Fruit fly (Drosophila melanogaster): ENCODE results near the gene Mipp1.

Mipp1 gene

DNA sequence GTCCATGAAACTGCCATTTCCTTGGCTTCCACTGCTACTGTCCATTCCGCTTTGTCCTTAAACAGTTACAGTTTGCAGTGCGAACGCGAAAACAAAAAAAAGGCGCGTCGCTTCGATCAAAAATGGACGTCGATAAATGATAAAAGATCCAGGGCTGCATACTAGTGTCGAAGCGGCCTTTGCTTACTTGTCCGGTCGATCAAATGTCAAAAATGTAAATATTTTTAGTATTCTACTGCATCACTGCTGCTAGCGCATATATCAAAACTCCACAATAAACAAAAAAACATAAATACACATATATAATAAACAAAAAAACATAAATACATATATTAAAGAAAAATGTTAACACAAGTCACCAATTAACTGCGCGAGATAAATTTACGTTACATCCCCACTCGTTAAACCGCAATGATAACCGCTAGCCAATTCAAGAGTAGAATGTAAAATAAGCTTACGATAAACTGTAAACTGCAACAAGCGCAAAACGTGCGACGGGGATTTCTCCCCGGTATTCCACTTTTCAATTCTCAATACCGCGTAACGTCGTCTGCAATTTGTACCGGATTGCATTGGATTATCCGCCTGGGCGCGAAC is 21.9 kb upstream of the Mipp1 start, which contains the start of the genes spd-2 and Apl (continued):
- TF ChIP-seq ab (GFP tag; optimal IDR thresholded peaks at IDR 0.05): no peak
- TF ChIP-seq nmo (GFP tag; optimal IDR thresholded peaks at IDR 0.05): peak; percentile 27
- TF ChIP-seq sima (GFP tag; optimal IDR thresholded peaks at IDR 0.05): no peak
- 0 out of 3 replicates have a peak, but pooled peaks have one; percentile 39 for TF ChIP-seq Doc3 (GFP tag; IDR thresholded peaks at IDR 0.05; ENCODE audit: partially characterized antibody)
- no peak for TF ChIP-seq pfk (GFP tag; optimal IDR thresholded peaks at IDR 0.05)
- no peak for TF ChIP-seq D19A (tag; optimal IDR thresholded peaks at IDR 0.05)
- peak; percentile 12 for TF ChIP-seq Lhr (GFP tag; optimal IDR thresholded peaks at IDR 0.05)
- TF ChIP-seq pros (GFP tag; optimal IDR thresholded peaks at IDR 0.05): no peak
- peak; percentile 22 for TF ChIP-seq CoRest (tag; optimal IDR thresholded peaks at IDR 0.05)
- peak; percentile 45 for TF ChIP-seq CG12659 (GFP tag; optimal IDR thresholded peaks at IDR 0.05)
- TF ChIP-seq cwo (GFP tag; optimal IDR thresholded peaks at IDR 0.05): no peak
- TF ChIP-seq Hey (tag; optimal IDR thresholded peaks at IDR 0.05): no peak
- TF ChIP-seq CG18599 (GFP tag; optimal IDR thresholded peaks at IDR 0.05): no peak
- TF ChIP-seq gsb-n (tag; optimal IDR thresholded peaks at IDR 0.05): no peak
- TF ChIP-seq CG32772 (GFP tag; IDR thresholded peaks at IDR 0.05): no peak
- no peak for TF ChIP-seq Fer2 (tag; optimal IDR thresholded peaks at IDR 0.05)
- peak; percentile 79 for TF ChIP-seq HLH4C (GFP tag; IDR thresholded peaks at IDR 0.05; ENCODE audit: partially characterized antibody)
- no peak for TF ChIP-seq maf-S (GFP tag; optimal IDR thresholded peaks at IDR 0.05)
- no peak for TF ChIP-seq CG2129 (GFP tag; IDR thresholded peaks at IDR 0.05; ENCODE audit: partially characterized antibody)
- no peak for TF ChIP-seq klu (GFP tag; IDR thresholded peaks at IDR 0.05)
- TF ChIP-seq CG34422 (GFP tag; IDR thresholded peaks at IDR 0.05): no peak
- TF ChIP-seq gem (tag; optimal IDR thresholded peaks at IDR 0.05): no peak
- no peak for TF ChIP-seq slou (GFP tag; optimal IDR thresholded peaks at IDR 0.05)
- no peak for TF ChIP-seq CG4282 (GFP tag; optimal IDR thresholded peaks at IDR 0.05)
- TF ChIP-seq CG13287 (GFP tag; IDR thresholded peaks at IDR 0.05; ENCODE audit: partially characterized antibody): peak; percentile 58
- peak; percentile 36 for TF ChIP-seq CG14710 (tag; optimal IDR thresholded peaks at IDR 0.05)
- no peak for TF ChIP-seq Rfx (GFP tag; IDR thresholded peaks at IDR 0.05)
- TF ChIP-seq CG17568 (GFP tag; optimal IDR thresholded peaks at IDR 0.05): no peak
- TF ChIP-seq ttk (GFP tag; IDR thresholded peaks at IDR 0.05): no peak
- TF ChIP-seq CG1024 (GFP tag; IDR thresholded peaks at IDR 0.05): no peak
- TF ChIP-seq dm (GFP tag; optimal IDR thresholded peaks at IDR 0.05): no peak
- TF ChIP-seq crp (GFP tag; optimal IDR thresholded peaks at IDR 0.05): no peak
- no peak for TF ChIP-seq nerfin-1 (tag; optimal IDR thresholded peaks at IDR 0.05)
- TF ChIP-seq CG6813 (GFP tag; optimal IDR thresholded peaks at IDR 0.05): no peak
- no peak for TF ChIP-seq CG11723 (GFP tag; optimal IDR thresholded peaks at IDR 0.05)
- no peak for TF ChIP-seq CG5180 (GFP tag; optimal IDR thresholded peaks at IDR 0.05)
- TF ChIP-seq CG18764 (GFP tag; optimal IDR thresholded peaks at IDR 0.05): peak; percentile 51
- no peak for TF ChIP-seq Oaz (GFP tag; IDR thresholded peaks at IDR 0.05)
- TF ChIP-seq CG2889 (GFP tag; IDR thresholded peaks at IDR 0.05): no peak
- TF ChIP-seq ATbp (GFP tag; optimal IDR thresholded peaks at IDR 0.05): no peak
- no peak for TF ChIP-seq Eip74EF (GFP tag; optimal IDR thresholded peaks at IDR 0.05)
- peak; percentile 90 for TF ChIP-seq phol (tag; optimal IDR thresholded peaks at IDR 0.05)
- TF ChIP-seq CG42726 (GFP tag; IDR thresholded peaks at IDR 0.05; ENCODE audit: partially characterized antibody): no peak
- TF ChIP-seq gcm2 (GFP tag; optimal IDR thresholded peaks at IDR 0.05): no peak
- no peak for TF ChIP-seq toy (GFP tag; IDR thresholded peaks at IDR 0.05)
- TF ChIP-seq Lim3 (GFP tag; IDR thresholded peaks at IDR 0.05): no peak
- TF ChIP-seq H15 (GFP tag; IDR thresholded peaks at IDR 0.05): no peak
- no peak for TF ChIP-seq Abd-B (GFP tag; optimal IDR thresholded peaks at IDR 0.05)
- no peak for TF ChIP-seq CG15696 (tag; optimal IDR thresholded peaks at IDR 0.05)
